In genomic region chr3L:1831753-1832268, dm6 we compare ENCODE assay signal across 4 fruit fly cellular contexts.
TF ChIP-seq lines count a peak whose summit lies in the region.

Gene Cpr62Ba, minus strand, starts transcription at chr3L:1831783.

- peak; percentile 18 for TF ChIP-seq CTCF in whole organism, embryonic (GFP tag; optimal IDR thresholded peaks at IDR 0.05; lab: Kevin White, UChicago)

TF ChIP-seq in whole organism, embryonic, 481 proteins besides CTCF, POLR2A, EP300 and RAD21 (continues in another document):
- TF ChIP-seq pita (GFP tag; optimal IDR thresholded peaks at IDR 0.05; lab: Kevin White, UChicago) (no peak), Chrac-16 (GFP tag; optimal IDR thresholded peaks at IDR 0.05; lab: Kevin White, UChicago) (no peak), CG18764 (GFP tag; optimal IDR thresholded peaks at IDR 0.05; lab: Kevin White, UChicago) (no peak), CG12219 (GFP tag; optimal IDR thresholded peaks at IDR 0.05; lab: Kevin White, UChicago) (no peak), bigmax (GFP tag; optimal IDR thresholded peaks at IDR 0.05; lab: Kevin White, UChicago) (no peak), slou (GFP tag; optimal IDR thresholded peaks at IDR 0.05; lab: Kevin White, UChicago) (no peak), corto (GFP tag; optimal IDR thresholded peaks at IDR 0.05; lab: Kevin White, UChicago) (no peak), Bdp1 (GFP tag; optimal IDR thresholded peaks at IDR 0.05; lab: Kevin White, UChicago) (no peak), prd (optimal IDR thresholded peaks at IDR 0.05; lab: Kevin White, UChicago) (no peak), prd (GFP tag; IDR thresholded peaks at IDR 0.05; lab: Robert Waterston, UW) (no peak), vfl (GFP tag; optimal IDR thresholded peaks at IDR 0.05; lab: Kevin White, UChicago) (no peak), Eip74EF (GFP tag; optimal IDR thresholded peaks at IDR 0.05; lab: Kevin White, UChicago) (peak in 1 of 2 experiments; percentile 76), CG4360 (GFP tag; IDR thresholded peaks at IDR 0.05; lab: Robert Waterston, UW) (no peak), mam (GFP tag; optimal IDR thresholded peaks at IDR 0.05; lab: Kevin White, UChicago) (no peak), pzg (GFP tag; optimal IDR thresholded peaks at IDR 0.05; lab: Kevin White, UChicago) (no peak), CG10431 (GFP tag; optimal IDR thresholded peaks at IDR 0.05; lab: Kevin White, UChicago) (no peak), Mrtf (GFP tag; IDR thresholded peaks at IDR 0.05; lab: Robert Waterston, UW) (no peak), Pdp1 (GFP tag; optimal IDR thresholded peaks at IDR 0.05; lab: Kevin White, UChicago) (peak in 1 of 2 experiments; percentile 33), onecut (GFP tag; IDR thresholded peaks at IDR 0.05; lab: Robert Waterston, UW) (no peak), chinmo (GFP tag; IDR thresholded peaks at IDR 0.05; lab: Robert Waterston, UW; ENCODE audit: partially characterized antibody) (0 out of 4 replicates have a peak, but pooled peaks have one; percentile 37), kah (GFP tag; optimal IDR thresholded peaks at IDR 0.05; lab: Kevin White, UChicago) (no peak), Usf (GFP tag; optimal IDR thresholded peaks at IDR 0.05; lab: Kevin White, UChicago) (no peak), gcm2 (GFP tag; optimal IDR thresholded peaks at IDR 0.05; lab: Kevin White, UChicago) (no peak)

TF ChIP-seq in whole organism, prepupa, 60 proteins besides CTCF, POLR2A, EP300 and RAD21:
- TF ChIP-seq svp (GFP tag; lab: Kevin White, UChicago) (peak; percentile 84), Eip78C (GFP tag; lab: Kevin White, UChicago) (peak; percentile 40), fd85E (GFP tag; optimal IDR thresholded peaks at IDR 0.05; lab: Kevin White, UChicago) (no peak), Eip75B (GFP tag; optimal IDR thresholded peaks at IDR 0.05; lab: Kevin White, UChicago) (no peak), CG15336 (GFP tag; IDR thresholded peaks at IDR 0.05; lab: Robert Waterston, UW) (no peak), CG10631 (GFP tag; optimal IDR thresholded peaks at IDR 0.05; lab: Kevin White, UChicago) (no peak), CG16779 (tag; optimal IDR thresholded peaks at IDR 0.05; lab: Kevin White, UChicago) (no peak), CG3032 (tag; optimal IDR thresholded peaks at IDR 0.05; lab: Kevin White, UChicago) (no peak), Sox14 (GFP tag; optimal IDR thresholded peaks at IDR 0.05; lab: Kevin White, UChicago) (no peak), Gug (GFP tag; IDR thresholded peaks at IDR 0.05; lab: Robert Waterston, UW) (no peak), ss (GFP tag; optimal IDR thresholded peaks at IDR 0.05; lab: Kevin White, UChicago) (no peak), fkh (GFP tag; optimal IDR thresholded peaks at IDR 0.05; lab: Kevin White, UChicago) (no peak), CG4318 (GFP tag; optimal IDR thresholded peaks at IDR 0.05; lab: Kevin White, UChicago) (no peak)

TF ChIP-seq in whole organism, pupa, 21 proteins besides CTCF, POLR2A, EP300 and RAD21:
- TF ChIP-seq CG4496 (GFP tag; IDR thresholded peaks at IDR 0.05; lab: Robert Waterston, UW) (no peak), EcR (GFP tag; optimal IDR thresholded peaks at IDR 0.05; lab: Kevin White, UChicago) (peak; percentile 26)

TF ChIP-seq in whole organism, wandering third instar larva, 38 proteins besides CTCF, POLR2A, EP300 and RAD21:
- TF ChIP-seq Myc (optimal IDR thresholded peaks at IDR 0.05; lab: Kevin White, UChicago) (peak; percentile 63), Dfd (GFP tag; optimal IDR thresholded peaks at IDR 0.05; lab: Kevin White, UChicago) (no peak)
TF ChIP-seq in whole organism, wandering third instar larva: peak in this region for 1.
